1 fruit fly cellular context compared by ENCODE assay signal in the genomic region with DNA sequence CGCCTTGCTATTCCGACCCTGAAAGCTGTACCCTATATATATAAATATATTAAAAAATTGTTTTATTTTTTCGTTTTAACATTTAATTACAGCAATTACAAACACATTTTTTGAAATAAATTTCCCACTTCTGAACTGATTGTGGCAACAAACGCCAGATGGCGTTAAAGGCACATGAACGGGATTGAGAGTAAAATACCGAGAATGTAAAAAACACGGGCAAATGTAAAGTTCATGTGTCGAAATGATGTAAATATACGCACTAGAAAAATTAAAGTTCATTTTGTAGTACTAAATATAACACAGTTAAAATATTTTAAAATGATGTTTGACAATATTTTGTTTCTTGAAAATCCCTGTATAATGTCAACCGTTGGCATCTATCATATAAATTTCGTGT.
TF ChIP-seq lines count a peak whose summit lies in the region.

No protein-coding gene starts in this region.

TF ChIP-seq in whole organism, embryonic, 481 proteins besides CTCF, POLR2A, EP300 and RAD21 (continued from another document and continues in another):
- TF ChIP-seq pfk (GFP tag; optimal IDR thresholded peaks at IDR 0.05; lab: Kevin White, UChicago) (no peak), Mad (GFP tag; optimal IDR thresholded peaks at IDR 0.05; lab: Kevin White, UChicago) (no peak), CG34376 (GFP tag; optimal IDR thresholded peaks at IDR 0.05; lab: Kevin White, UChicago) (no peak), Meics (GFP tag; optimal IDR thresholded peaks at IDR 0.05; lab: Kevin White, UChicago) (peak; percentile 44), CG43689 (GFP tag; IDR thresholded peaks at IDR 0.05; lab: Robert Waterston, UW) (no peak), CG3847 (GFP tag; IDR thresholded peaks at IDR 0.05; lab: Robert Waterston, UW) (no peak), CG18262 (tag; optimal IDR thresholded peaks at IDR 0.05; lab: Kevin White, UChicago) (peak; percentile 28), CG4360 (GFP tag; IDR thresholded peaks at IDR 0.05; lab: Robert Waterston, UW) (no peak), CG6689 (GFP tag; IDR thresholded peaks at IDR 0.05; lab: Robert Waterston, UW) (no peak), CG13424 (tag; optimal IDR thresholded peaks at IDR 0.05; lab: Kevin White, UChicago) (peak; percentile 36), cas (GFP tag; IDR thresholded peaks at IDR 0.05; lab: Robert Waterston, UW) (no peak), E2f2 (GFP tag; IDR thresholded peaks at IDR 0.05; lab: Robert Waterston, UW) (peak; percentile 61), HmgZ (tag; optimal IDR thresholded peaks at IDR 0.05; lab: Kevin White, UChicago) (no peak), Max (GFP tag; optimal IDR thresholded peaks at IDR 0.05; lab: Kevin White, UChicago) (no peak), CHES-1-like (GFP tag; optimal IDR thresholded peaks at IDR 0.05; lab: Kevin White, UChicago) (no peak), CG12744 (GFP tag; optimal IDR thresholded peaks at IDR 0.05; lab: Kevin White, UChicago) (no peak), CG9215 (GFP tag; IDR thresholded peaks at IDR 0.05; lab: Robert Waterston, UW) (no peak), Vsx1 (GFP tag; optimal IDR thresholded peaks at IDR 0.05; lab: Kevin White, UChicago) (no peak), sc (optimal IDR thresholded peaks at IDR 0.05; lab: Kevin White, UChicago) (no peak), sc (GFP tag; optimal IDR thresholded peaks at IDR 0.05; lab: Kevin White, UChicago) (peak; percentile 18), sens-2 (GFP tag; IDR thresholded peaks at IDR 0.05; lab: Robert Waterston, UW) (peak; percentile 25; the same call in 1 of the 2 replicates), Doc2 (GFP tag; IDR thresholded peaks at IDR 0.05; lab: Robert Waterston, UW) (no peak), her (GFP tag; optimal IDR thresholded peaks at IDR 0.05; lab: Kevin White, UChicago) (no peak), fd3F (GFP tag; optimal IDR thresholded peaks at IDR 0.05; lab: Kevin White, UChicago) (no peak), zf30C (GFP tag; optimal IDR thresholded peaks at IDR 0.05; lab: Kevin White, UChicago) (no peak), slp2 (GFP tag; optimal IDR thresholded peaks at IDR 0.05; lab: Kevin White, UChicago) (no peak), sob (GFP tag; IDR thresholded peaks at IDR 0.05; lab: Robert Waterston, UW) (peak; percentile 67; the same call in 1 of the 2 replicates), Sry-δ (GFP tag; optimal IDR thresholded peaks at IDR 0.05; lab: Kevin White, UChicago) (no peak), CG7357 (GFP tag; IDR thresholded peaks at IDR 0.05; lab: Robert Waterston, UW) (no peak), Antp (GFP tag; optimal IDR thresholded peaks at IDR 0.05; lab: Kevin White, UChicago) (no peak), Oli (tag; optimal IDR thresholded peaks at IDR 0.05; lab: Kevin White, UChicago) (no peak), CG2199 (GFP tag; IDR thresholded peaks at IDR 0.05; lab: Robert Waterston, UW) (peak; percentile 50; the same call in 2 of the 3 replicates), CkIIα-i1 (GFP tag; IDR thresholded peaks at IDR 0.05; lab: Robert Waterston, UW) (no peak), CG3163 (GFP tag; optimal IDR thresholded peaks at IDR 0.05; lab: Kevin White, UChicago) (no peak), Fer3 (tag; optimal IDR thresholded peaks at IDR 0.05; lab: Kevin White, UChicago) (peak; percentile 6), CG8290 (GFP tag; optimal IDR thresholded peaks at IDR 0.05; lab: Kevin White, UChicago) (no peak), CG8290 (tag; optimal IDR thresholded peaks at IDR 0.05; lab: Kevin White, UChicago) (peak; percentile 23 to 35), CG15011 (GFP tag; optimal IDR thresholded peaks at IDR 0.05; lab: Kevin White, UChicago) (no peak), bbx (GFP tag; IDR thresholded peaks at IDR 0.05; lab: Robert Waterston, UW; ENCODE audit: partially characterized antibody) (peak; percentile 30; the same call in 1 of the 2 replicates), emc (GFP tag; optimal IDR thresholded peaks at IDR 0.05; lab: Kevin White, UChicago) (no peak), CG13287 (GFP tag; IDR thresholded peaks at IDR 0.05; lab: Robert Waterston, UW; ENCODE audit: partially characterized antibody) (no peak; the same call in 1 of the 2 replicates), CG18476 (GFP tag; optimal IDR thresholded peaks at IDR 0.05; lab: Kevin White, UChicago) (no peak), CG2116 (GFP tag; optimal IDR thresholded peaks at IDR 0.05; lab: Kevin White, UChicago) (no peak), usp (GFP tag; optimal IDR thresholded peaks at IDR 0.05; lab: Kevin White, UChicago) (no peak), caup (GFP tag; optimal IDR thresholded peaks at IDR 0.05; lab: Kevin White, UChicago; ENCODE audit: severe bottlenecking) (peak; percentile 12), CG17361 (GFP tag; IDR thresholded peaks at IDR 0.05; lab: Robert Waterston, UW) (0 out of 3 replicates have a peak, but pooled peaks have one; percentile 21), CG9797 (GFP tag; optimal IDR thresholded peaks at IDR 0.05; lab: Kevin White, UChicago) (no peak), mld (GFP tag; IDR thresholded peaks at IDR 0.05; lab: Robert Waterston, UW; ENCODE audit: partially characterized antibody) (no peak), CG31365 (tag; optimal IDR thresholded peaks at IDR 0.05; lab: Kevin White, UChicago) (no peak), CG1529 (GFP tag; optimal IDR thresholded peaks at IDR 0.05; lab: Kevin White, UChicago) (peak; percentile 27), CG31388 (GFP tag; optimal IDR thresholded peaks at IDR 0.05; lab: Kevin White, UChicago) (no peak), PHDP (tag; optimal IDR thresholded peaks at IDR 0.05; lab: Kevin White, UChicago) (peak; percentile 45), tup (GFP tag; optimal IDR thresholded peaks at IDR 0.05; lab: Kevin White, UChicago) (no peak), CG7928 (GFP tag; optimal IDR thresholded peaks at IDR 0.05; lab: Kevin White, UChicago) (no peak), ranshi (GFP tag; IDR thresholded peaks at IDR 0.05; lab: Robert Waterston, UW) (no peak), Pdp1 (GFP tag; optimal IDR thresholded peaks at IDR 0.05; lab: Kevin White, UChicago) (no peak), HLH3B (GFP tag; IDR thresholded peaks at IDR 0.05; lab: Robert Waterston, UW) (no peak), hbn (GFP tag; IDR thresholded peaks at IDR 0.05; lab: Robert Waterston, UW; ENCODE audit: partially characterized antibody) (no peak), Camta (GFP tag; optimal IDR thresholded peaks at IDR 0.05; lab: Kevin White, UChicago) (no peak), Doc3 (GFP tag; IDR thresholded peaks at IDR 0.05; lab: Robert Waterston, UW; ENCODE audit: partially characterized antibody) (no peak), CG17186 (GFP tag; optimal IDR thresholded peaks at IDR 0.05; lab: Kevin White, UChicago) (no peak), CG11456 (GFP tag; IDR thresholded peaks at IDR 0.05; lab: Robert Waterston, UW) (no peak), peb (GFP tag; IDR thresholded peaks at IDR 0.05; lab: Robert Waterston, UW) (no peak), fd102C (GFP tag; optimal IDR thresholded peaks at IDR 0.05; lab: Kevin White, UChicago) (no peak), shn (GFP tag; optimal IDR thresholded peaks at IDR 0.05; lab: Kevin White, UChicago) (no peak), Aef1 (GFP tag; IDR thresholded peaks at IDR 0.05; lab: Robert Waterston, UW) (no peak), CrebB (tag; optimal IDR thresholded peaks at IDR 0.05; lab: Kevin White, UChicago) (no peak), Oaz (GFP tag; IDR thresholded peaks at IDR 0.05; lab: Robert Waterston, UW) (no peak), hth (optimal IDR thresholded peaks at IDR 0.05; lab: Kevin White, UChicago) (no peak), CG17568 (GFP tag; optimal IDR thresholded peaks at IDR 0.05; lab: Kevin White, UChicago) (peak; percentile 48), GATAe (GFP tag; conservative IDR thresholded peaks at IDR 0.05; lab: Robert Waterston, UW) (no peak), CG30403 (GFP tag; optimal IDR thresholded peaks at IDR 0.05; lab: Kevin White, UChicago) (no peak), CG10274 (GFP tag; optimal IDR thresholded peaks at IDR 0.05; lab: Kevin White, UChicago) (no peak), Dfd (GFP tag; optimal IDR thresholded peaks at IDR 0.05; lab: Kevin White, UChicago) (no peak), E2f1 (GFP tag; IDR thresholded peaks at IDR 0.05; lab: Robert Waterston, UW) (0 out of 2 replicates have a peak, but pooled peaks have one; percentile 10), CG31441 (GFP tag; IDR thresholded peaks at IDR 0.05; lab: Robert Waterston, UW) (peak; percentile 37; the same call in 1 of the 2 replicates), CG8944 (GFP tag; optimal IDR thresholded peaks at IDR 0.05; lab: Kevin White, UChicago) (no peak), Atf6 (GFP tag; IDR thresholded peaks at IDR 0.05; lab: Robert Waterston, UW) (no peak), Spps (tag; optimal IDR thresholded peaks at IDR 0.05; lab: Kevin White, UChicago) (no peak), tin (GFP tag; optimal IDR thresholded peaks at IDR 0.05; lab: Kevin White, UChicago) (no peak), amos (GFP tag; IDR thresholded peaks at IDR 0.05; lab: Robert Waterston, UW; ENCODE audit: partially characterized antibody) (peak; percentile 69), cwo (GFP tag; optimal IDR thresholded peaks at IDR 0.05; lab: Kevin White, UChicago) (no peak), CG11504 (tag; optimal IDR thresholded peaks at IDR 0.05; lab: Kevin White, UChicago) (peak; percentile 54), ind (GFP tag; optimal IDR thresholded peaks at IDR 0.05; lab: Kevin White, UChicago) (no peak), run (tag; optimal IDR thresholded peaks at IDR 0.05; lab: Kevin White, UChicago) (no peak), tna (GFP tag; IDR thresholded peaks at IDR 0.05; lab: Robert Waterston, UW; ENCODE audit: partially characterized antibody) (no peak), CG12236 (GFP tag; optimal IDR thresholded peaks at IDR 0.05; lab: Kevin White, UChicago) (no peak), ken (GFP tag; IDR thresholded peaks at IDR 0.05; lab: Robert Waterston, UW) (no peak), jing (GFP tag; optimal IDR thresholded peaks at IDR 0.05; lab: Kevin White, UChicago) (no peak), CG2875 (GFP tag; optimal IDR thresholded peaks at IDR 0.05; lab: Kevin White, UChicago) (no peak), chn (GFP tag; optimal IDR thresholded peaks at IDR 0.05; lab: Kevin White, UChicago) (no peak), Ptx1 (GFP tag; IDR thresholded peaks at IDR 0.05; lab: Robert Waterston, UW) (0 out of 2 replicates have a peak, but pooled peaks have one; percentile 33), gfzf (GFP tag; optimal IDR thresholded peaks at IDR 0.05; lab: Kevin White, UChicago) (no peak), CG6765 (GFP tag; optimal IDR thresholded peaks at IDR 0.05; lab: Kevin White, UChicago) (peak; percentile 4), CG9932 (GFP tag; IDR thresholded peaks at IDR 0.05; lab: Robert Waterston, UW) (peak; percentile 17; the same call in 1 of the 2 replicates), CG12299 (tag; optimal IDR thresholded peaks at IDR 0.05; lab: Kevin White, UChicago) (no peak), CG15514 (GFP tag; optimal IDR thresholded peaks at IDR 0.05; lab: Kevin White, UChicago) (peak; percentile 27), nerfin-2 (GFP tag; IDR thresholded peaks at IDR 0.05; lab: Robert Waterston, UW; ENCODE audit: partially characterized antibody) (no peak), CG6654 (GFP tag; optimal IDR thresholded peaks at IDR 0.05; lab: Kevin White, UChicago) (no peak), tgo (GFP tag; IDR thresholded peaks at IDR 0.05; lab: Robert Waterston, UW) (no peak), dimm (GFP tag; IDR thresholded peaks at IDR 0.05; lab: Robert Waterston, UW) (no peak), gcm2 (GFP tag; optimal IDR thresholded peaks at IDR 0.05; lab: Kevin White, UChicago) (no peak), Side (GFP tag; optimal IDR thresholded peaks at IDR 0.05; lab: Kevin White, UChicago) (no peak), vfl (GFP tag; optimal IDR thresholded peaks at IDR 0.05; lab: Kevin White, UChicago) (no peak), CG16779 (GFP tag; IDR thresholded peaks at IDR 0.05; lab: Robert Waterston, UW) (no peak), Scr (GFP tag; IDR thresholded peaks at IDR 0.05; lab: Robert Waterston, UW; ENCODE audit: partially characterized antibody) (no peak), gce (GFP tag; IDR thresholded peaks at IDR 0.05; lab: Robert Waterston, UW) (no peak), Dek (tag; optimal IDR thresholded peaks at IDR 0.05; lab: Kevin White, UChicago) (peak; percentile 33), Lhr (GFP tag; optimal IDR thresholded peaks at IDR 0.05; lab: Kevin White, UChicago) (peak; percentile 46), dysf (GFP tag; IDR thresholded peaks at IDR 0.05; lab: Robert Waterston, UW) (no peak), Sox102F (GFP tag; optimal IDR thresholded peaks at IDR 0.05; lab: Kevin White, UChicago) (peak; percentile 16), bsh (GFP tag; optimal IDR thresholded peaks at IDR 0.05; lab: Kevin White, UChicago) (peak in 1 of 2 experiments; percentile 50), D19B (GFP tag; optimal IDR thresholded peaks at IDR 0.05; lab: Kevin White, UChicago) (no peak), unpg (GFP tag; optimal IDR thresholded peaks at IDR 0.05; lab: Kevin White, UChicago) (peak; percentile 40), CG11093 (GFP tag; IDR thresholded peaks at IDR 0.05; lab: Robert Waterston, UW) (no peak), psq (GFP tag; optimal IDR thresholded peaks at IDR 0.05; lab: Kevin White, UChicago) (no peak), kay (GFP tag; optimal IDR thresholded peaks at IDR 0.05; lab: Kevin White, UChicago) (no peak), prd (optimal IDR thresholded peaks at IDR 0.05; lab: Kevin White, UChicago) (no peak), prd (GFP tag; IDR thresholded peaks at IDR 0.05; lab: Robert Waterston, UW) (no peak), Ets97D (GFP tag; optimal IDR thresholded peaks at IDR 0.05; lab: Kevin White, UChicago) (no peak), CG6683 (GFP tag; optimal IDR thresholded peaks at IDR 0.05; lab: Kevin White, UChicago) (no peak), CG12769 (tag; optimal IDR thresholded peaks at IDR 0.05; lab: Kevin White, UChicago) (no peak), corto (GFP tag; optimal IDR thresholded peaks at IDR 0.05; lab: Kevin White, UChicago) (no peak), Nf-YA (GFP tag; IDR thresholded peaks at IDR 0.05; lab: Robert Waterston, UW) (no peak), Abd-B (GFP tag; optimal IDR thresholded peaks at IDR 0.05; lab: Kevin White, UChicago) (no peak), CG11085 (GFP tag; IDR thresholded peaks at IDR 0.05; lab: Robert Waterston, UW) (no peak), Dll (GFP tag; IDR thresholded peaks at IDR 0.05; lab: Robert Waterston, UW; ENCODE audit: partially characterized antibody) (no peak), wdn (GFP tag; IDR thresholded peaks at IDR 0.05; lab: Robert Waterston, UW) (no peak), CG18599 (GFP tag; optimal IDR thresholded peaks at IDR 0.05; lab: Kevin White, UChicago) (no peak), Hand (GFP tag; optimal IDR thresholded peaks at IDR 0.05; lab: Kevin White, UChicago) (no peak), CG16863 (GFP tag; optimal IDR thresholded peaks at IDR 0.05; lab: Kevin White, UChicago) (no peak)
